Fruit fly (Drosophila melanogaster) whole organism, embryonic: ENCODE measurements around the gene yps.

Experiments used
- Ada2b ChIP-seq: fragments of 200-800 bp; sonication (Bioruptor generic); IDR thresholded peaks from 2 replicates; pipeline ENCODE4 v1.3.6; 2022; ENCODE audit warnings: missing biosample characterization, missing genetic modification characterization
- B-H1 ChIP-seq: fragments of 200-800 bp; sonication (Bioruptor generic); IDR thresholded peaks from 3 replicates; pipeline ENCODE4 v1.3.6; 2022; ENCODE audit warnings: missing biosample characterization, missing genetic modification characterization
- BEAF-32 ChIP-seq: fragments of 200-800 bp; sonication (Bioruptor generic); optimal IDR thresholded peaks from 3 replicates; lab custom pipeline; 2017; ENCODE audit warnings: missing biosample characterization, missing genetic modification characterization, mild to moderate bottlenecking, moderate library complexity, missing genetic modification reagents
- Blimp-1 ChIP-seq: fragments of 200-800 bp; sonication (Bioruptor generic); optimal IDR thresholded peaks from 3 replicates; lab custom pipeline; 2018; ENCODE audit warnings: missing biosample characterization, missing genetic modification characterization, mild to moderate bottlenecking, moderate library complexity, missing genetic modification reagents
- CG10366 ChIP-seq: fragments of 200-800 bp; sonication (Bioruptor generic); IDR thresholded peaks from 2 replicates; pipeline ENCODE4 v1.3.6; 2022; ENCODE audit warnings: missing biosample characterization, missing genetic modification characterization
- CG12236 ChIP-seq: fragments of 200-800 bp; sonication (Bioruptor generic); optimal IDR thresholded peaks from 2 replicates; lab custom pipeline; 2016; ENCODE audit warnings: missing biosample characterization, missing genetic modification characterization
- CG14014 ChIP-seq: fragments of 200-800 bp; sonication (Bioruptor generic); IDR thresholded peaks from 2 replicates; pipeline ENCODE4 v1.3.6; 2022; ENCODE audit warnings: missing biosample characterization, missing genetic modification characterization
- CG1647 ChIP-seq: fragments of 200-800 bp; sonication (Bioruptor generic); optimal IDR thresholded peaks from 3 replicates; lab custom pipeline; 2016; ENCODE audit warnings: missing biosample characterization, missing genetic modification characterization
- CG17328 ChIP-seq: fragments of 200-800 bp; sonication (Bioruptor generic); IDR thresholded peaks from 2 replicates; pipeline ENCODE4 v1.3.6; 2022; ENCODE audit warnings: missing biosample characterization, missing genetic modification characterization
- CG17385 ChIP-seq: fragments of 200-800 bp; sonication (Bioruptor generic); optimal IDR thresholded peaks from 3 replicates; lab custom pipeline; 2018; ENCODE audit warnings: missing biosample characterization, mild to moderate bottlenecking, missing genetic modification characterization
- CG18619 ChIP-seq: fragments of 200-800 bp; sonication (Bioruptor generic); optimal IDR thresholded peaks from 3 replicates; lab custom pipeline; 2017; ENCODE audit warnings: missing biosample characterization, mild to moderate bottlenecking, missing genetic modification characterization
- CG2199 ChIP-seq: fragments of 200-800 bp; sonication (Bioruptor generic); IDR thresholded peaks from 3 replicates; pipeline ENCODE4 v1.3.6; 2022; ENCODE audit warnings: missing biosample characterization, missing genetic modification characterization
- CG2889 ChIP-seq: fragments of 200-800 bp; sonication (Bioruptor generic); IDR thresholded peaks from 3 replicates; pipeline ENCODE4 v1.3.6; 2022; ENCODE audit warnings: missing biosample characterization, missing genetic modification characterization
- CG31224 ChIP-seq: fragments of 200-800 bp; sonication (Bioruptor generic); IDR thresholded peaks from 2 replicates; pipeline ENCODE4 v1.3.6; 2022; ENCODE audit warnings: missing biosample characterization, missing genetic modification characterization
- CG3163 ChIP-seq: fragments of 200-800 bp; sonication (Bioruptor generic); optimal IDR thresholded peaks from 3 replicates; lab custom pipeline; 2016; ENCODE audit warnings: missing biosample characterization, missing genetic modification characterization
- CG34422 ChIP-seq: fragments of 200-800 bp; sonication (Bioruptor generic); IDR thresholded peaks from 3 replicates; pipeline ENCODE4 v1.3.6; 2022; ENCODE audit warnings: missing biosample characterization, missing genetic modification characterization
- CG43689 ChIP-seq: fragments of 200-800 bp; sonication (Bioruptor generic); IDR thresholded peaks from 2 replicates; pipeline ENCODE4 v1.3.6; 2022; ENCODE audit warnings: missing biosample characterization, missing genetic modification characterization
- CG5953 ChIP-seq: fragments of 200-800 bp; sonication (Bioruptor generic); IDR thresholded peaks from 2 replicates; pipeline ENCODE4 v1.3.6; 2022; ENCODE audit warnings: missing biosample characterization, missing genetic modification characterization
- CG6272 ChIP-seq: fragments of 200-800 bp; sonication (Bioruptor generic); IDR thresholded peaks from 2 replicates; pipeline ENCODE4 v1.3.6; 2022; ENCODE audit warnings: missing biosample characterization, missing genetic modification characterization
- CG9817 ChIP-seq: fragments of 200-800 bp; sonication (Bioruptor generic); optimal IDR thresholded peaks from 2 replicates; lab custom pipeline; 2018; ENCODE audit warnings: missing biosample characterization, mild to moderate bottlenecking, missing genetic modification characterization, moderate library complexity
- CG9876 ChIP-seq: fragments of 200-800 bp; sonication (Bioruptor generic); optimal IDR thresholded peaks from 2 replicates; lab custom pipeline; 2016; ENCODE audit warnings: missing biosample characterization, missing genetic modification characterization
- Deaf1 ChIP-seq: fragments of 200-800 bp; optimal IDR thresholded peaks from 3 replicates; lab custom pipeline; 2019; ENCODE audit warnings: missing biosample characterization, mild to moderate bottlenecking, missing genetic modification characterization, moderate library complexity
- Doc2 ChIP-seq: fragments of 200-800 bp; sonication (Bioruptor generic); IDR thresholded peaks from 2 replicates; pipeline ENCODE4 v1.3.6; 2022; ENCODE audit warnings: missing biosample characterization, missing genetic modification characterization
- Elba2 ChIP-seq: fragments of 200-800 bp; sonication (Bioruptor generic); optimal IDR thresholded peaks from 3 replicates; lab custom pipeline; 2016; ENCODE audit warnings: missing biosample characterization, missing genetic modification characterization
- HLH4C ChIP-seq: fragments of 200-800 bp; sonication (Bioruptor generic); IDR thresholded peaks from 3 replicates; pipeline ENCODE4 v1.3.6; 2022; ENCODE audit warnings: missing biosample characterization, missing genetic modification characterization; ENCODE audit not compliant: partially characterized antibody
- Hr3 ChIP-seq: fragments of 200-800 bp; sonication (Bioruptor generic); optimal IDR thresholded peaks from 3 replicates; lab custom pipeline; 2016; ENCODE audit warnings: missing biosample characterization, missing genetic modification characterization
- MBD-R2 ChIP-seq: fragments of 200-800 bp; sonication (Bioruptor generic); IDR thresholded peaks from 2 replicates; pipeline ENCODE4 v1.3.6; 2022; ENCODE audit warnings: missing biosample characterization, missing genetic modification characterization
- Med ChIP-seq: fragments of 200-800 bp; sonication (Bioruptor generic); peaks from one replicate; lab custom pipeline; 2016; ENCODE audit warnings: missing biosample characterization, missing genetic modification characterization, mild to moderate bottlenecking, inconsistent platforms, moderate library complexity
- NC2α ChIP-seq: fragments of 200-800 bp; sonication (Bioruptor generic); optimal IDR thresholded peaks from 2 replicates; lab custom pipeline; 2016; ENCODE audit warnings: missing biosample characterization, missing genetic modification characterization
- NFAT ChIP-seq: fragments of 200-800 bp; sonication (Bioruptor generic); IDR thresholded peaks from 2 replicates; pipeline ENCODE4 v1.3.6; 2022; ENCODE audit warnings: missing biosample characterization, missing genetic modification characterization
- Ravus ChIP-seq: fragments of 200-800 bp; sonication (Bioruptor generic); IDR thresholded peaks from 2 replicates; pipeline ENCODE4 v1.3.6; 2022; ENCODE audit warnings: missing biosample characterization, missing genetic modification characterization
- Rx ChIP-seq: fragments of 200-800 bp; sonication (Bioruptor generic); IDR thresholded peaks from 2 replicates; pipeline ENCODE4 v1.3.6; 2022; ENCODE audit warnings: missing biosample characterization, missing genetic modification characterization
- Spps ChIP-seq: fragments of 200-800 bp; sonication (Bioruptor generic); optimal IDR thresholded peaks from 2 replicates; lab custom pipeline; 2018; ENCODE audit warnings: missing biosample characterization, mild to moderate bottlenecking, missing genetic modification characterization
- Stat92E ChIP-seq, 3 experiments: fragments of >200 bp in 2 of 3; fragments of 200-800 bp in 1 of 3; sonication (Bioruptor generic) in 1 of 3; optimal IDR thresholded peaks; 2 replicates each; lab custom pipeline; 2017 to 2019; ENCODE audit warnings: missing biosample characterization in 3 of 3, missing genetic modification characterization in 3 of 3, mild to moderate bottlenecking in 1 of 3, moderate library complexity in 1 of 3
- Taf1 ChIP-seq: fragments of 200-800 bp; sonication (Bioruptor generic); IDR thresholded peaks from 2 replicates; pipeline ENCODE4 v1.3.6; 2022; ENCODE audit warnings: missing biosample characterization, missing genetic modification characterization
- Usf ChIP-seq: fragments of 200-800 bp; sonication (Bioruptor generic); optimal IDR thresholded peaks from 2 replicates; lab custom pipeline; 2017; ENCODE audit warnings: missing genotype, missing biosample characterization, missing genetic modification characterization
- Xbp1 ChIP-seq: fragments of 200-800 bp; sonication (Bioruptor generic); optimal IDR thresholded peaks from 3 replicates; lab custom pipeline; 2016; ENCODE audit warnings: missing biosample characterization, mild to moderate bottlenecking, missing genetic modification characterization
- ase ChIP-seq: fragments of 200-800 bp; sonication (Bioruptor generic); IDR thresholded peaks from 3 replicates; pipeline ENCODE4 v1.3.6; 2022; ENCODE audit warnings: missing biosample characterization, missing genetic modification characterization
- chn ChIP-seq: fragments of 200-800 bp; sonication (Bioruptor generic); optimal IDR thresholded peaks from 2 replicates; lab custom pipeline; 2016; ENCODE audit warnings: missing biosample characterization, missing genetic modification characterization
- croc ChIP-seq: fragments of 200-800 bp; sonication (Bioruptor generic); conservative IDR thresholded peaks from 3 replicates; pipeline ENCODE4 v1.3.6; 2022; ENCODE audit warnings: missing biosample characterization, missing genetic modification characterization
- gce ChIP-seq: fragments of 200-800 bp; sonication (Bioruptor generic); IDR thresholded peaks from 3 replicates; pipeline ENCODE4 v1.3.6; 2022; ENCODE audit warnings: missing biosample characterization, missing genetic modification characterization
- gcm ChIP-seq: fragments of 200-800 bp; sonication (Bioruptor generic); optimal IDR thresholded peaks from 2 replicates; lab custom pipeline; 2019; ENCODE audit warnings: missing biosample characterization, mild to moderate bottlenecking, missing genetic modification characterization, moderate library complexity
- gt ChIP-seq: fragments of 200-800 bp; sonication (Bioruptor generic); IDR thresholded peaks from 2 replicates; pipeline ENCODE4 v1.3.6; 2022; ENCODE audit warnings: missing biosample characterization, missing genetic modification characterization
- h ChIP-seq: fragments of >200 bp; optimal IDR thresholded peaks from 2 replicates; lab custom pipeline; 2017
- hb ChIP-seq: fragments of 200-800 bp; sonication (Bioruptor generic); IDR thresholded peaks from 3 replicates; pipeline ENCODE4 v1.3.6; 2022; ENCODE audit warnings: missing biosample characterization, missing genetic modification characterization; ENCODE audit not compliant: partially characterized antibody
- jumu ChIP-seq: fragments of 200-800 bp; sonication (Bioruptor generic); optimal IDR thresholded peaks from 3 replicates; lab custom pipeline; 2016; ENCODE audit warnings: missing biosample characterization, missing genetic modification characterization
- lbe ChIP-seq: fragments of 200-800 bp; sonication (Bioruptor generic); optimal IDR thresholded peaks from 2 replicates; lab custom pipeline; 2016; ENCODE audit warnings: missing biosample characterization, mild to moderate bottlenecking, missing genetic modification characterization
- org-1 ChIP-seq: fragments of 200-800 bp; sonication (Bioruptor generic); optimal IDR thresholded peaks from 2 replicates; lab custom pipeline; 2017; ENCODE audit warnings: missing biosample characterization, missing genetic modification characterization
- otp ChIP-seq: fragments of 200-800 bp; sonication (Bioruptor generic); IDR thresholded peaks from 3 replicates; pipeline ENCODE4, ENCODE4 v1.3.6; 2022; ENCODE audit warnings: missing biosample characterization, missing genetic modification characterization
- pzg ChIP-seq: fragments of 200-800 bp; sonication (Bioruptor generic); optimal IDR thresholded peaks from 3 replicates; lab custom pipeline; 2018; ENCODE audit warnings: missing biosample characterization, mild to moderate bottlenecking, missing genetic modification characterization, moderate library complexity
- rib ChIP-seq: fragments of 200-800 bp; sonication (Bioruptor generic); IDR thresholded peaks from 2 replicates; pipeline ENCODE4 v1.3.6; 2022; ENCODE audit warnings: missing biosample characterization, missing genetic modification characterization
- zen2 ChIP-seq: fragments of 200-800 bp; sonication (Bioruptor generic); IDR thresholded peaks from 3 replicates; pipeline ENCODE4 v1.3.6; 2022; ENCODE audit warnings: missing biosample characterization, missing genetic modification characterization; ENCODE audit not compliant: partially characterized antibody

The yps gene

dm6 chr3L:12082521-12082841 is 42.5 kb downstream of the yps start:
- TF ChIP-seq CG17385 (GFP tag; lab: Kevin White, UChicago) (no peak), Ravus (GFP tag; lab: Robert Waterston, UW) (no peak), lbe (GFP tag; lab: Kevin White, UChicago) (no peak), Doc2 (GFP tag; lab: Robert Waterston, UW) (0 out of 2 replicates have a peak, but pooled peaks have one; percentile 43), ase (GFP tag; lab: Robert Waterston, UW) (0 out of 3 replicates have a peak, but pooled peaks have one; percentile 13), Ada2b (GFP tag; lab: Robert Waterston, UW) (0 out of 2 replicates have a peak, but pooled peaks have one; percentile 0), Med (GFP tag; lab: Kevin White, UChicago) (peak; percentile 85), Xbp1 (GFP tag; lab: Kevin White, UChicago) (no peak), NC2α (GFP tag; lab: Kevin White, UChicago) (no peak), croc (GFP tag; lab: Robert Waterston, UW) (no peak), CG17328 (GFP tag; lab: Robert Waterston, UW) (peak; percentile 37; the same call in 1 of the 2 replicates), CG14014 (GFP tag; lab: Robert Waterston, UW) (no peak), Spps (tag; lab: Kevin White, UChicago) (no peak), CG34422 (GFP tag; lab: Robert Waterston, UW) (0 out of 3 replicates have a peak, but pooled peaks have one; percentile 13), Rx (GFP tag; lab: Robert Waterston, UW) (no peak), Taf1 (GFP tag; lab: Robert Waterston, UW) (no peak), gt (GFP tag; lab: Robert Waterston, UW) (no peak), CG43689 (GFP tag; lab: Robert Waterston, UW) (no peak), rib (GFP tag; lab: Robert Waterston, UW) (peak; percentile 47; the same call in 1 of the 2 replicates), HLH4C (GFP tag; lab: Robert Waterston, UW) (no peak), NFAT (GFP tag; lab: Robert Waterston, UW) (0 out of 2 replicates have a peak, but pooled peaks have one; percentile 34), Stat92E (GFP tag; optimal IDR thresholded peaks at IDR 0.05; lab: Kevin White, UChicago) (no peak), gce (GFP tag; lab: Robert Waterston, UW) (no peak), CG1647 (no peak), CG10366 (GFP tag; lab: Robert Waterston, UW) (no peak), Hr3 (GFP tag; lab: Kevin White, UChicago) (no peak), Blimp-1 (no peak), h (no peak), CG12236 (GFP tag; lab: Kevin White, UChicago) (no peak), CG2199 (GFP tag; lab: Robert Waterston, UW) (peak; percentile 71; the same call in 1 of the 3 replicates), CG6272 (0 out of 2 replicates have a peak, but pooled peaks have one; percentile 9), Elba2 (GFP tag; lab: Kevin White, UChicago) (no peak), gcm (GFP tag; lab: Kevin White, UChicago) (no peak), MBD-R2 (0 out of 2 replicates have a peak, but pooled peaks have one; percentile 5), CG31224 (GFP tag; lab: Robert Waterston, UW) (peak; percentile 24; the same call in 1 of the 2 replicates), CG3163 (GFP tag; lab: Kevin White, UChicago) (no peak), CG9817 (no peak), CG9876 (GFP tag; lab: Kevin White, UChicago) (peak; percentile 14), CG5953 (GFP tag; lab: Robert Waterston, UW) (no peak), CG18619 (GFP tag; lab: Kevin White, UChicago) (no peak), chn (GFP tag; lab: Kevin White, UChicago) (peak; percentile 63), org-1 (GFP tag; lab: Kevin White, UChicago) (no peak), Deaf1 (no peak), hb (GFP tag; lab: Robert Waterston, UW) (no peak), pzg (GFP tag; lab: Kevin White, UChicago) (no peak), jumu (GFP tag; lab: Kevin White, UChicago) (no peak), CG2889 (GFP tag; lab: Robert Waterston, UW) (0 out of 3 replicates have a peak, but pooled peaks have one; percentile 32), Usf (GFP tag; lab: Kevin White, UChicago) (no peak), BEAF-32 (GFP tag; lab: Kevin White, UChicago) (no peak), otp (GFP tag; lab: Robert Waterston, UW) (0 out of 3 replicates have a peak, but pooled peaks have one; percentile 27), B-H1 (GFP tag; lab: Robert Waterston, UW) (no peak), zen2 (GFP tag; lab: Robert Waterston, UW) (no peak)
